Worm (Caenorhabditis elegans) whole organism, early embryonic: Measurements from ENCODE around the gene F54D5.4.

Experiments
- ceh-13 ChIP-seq: fragments of 200-800 bp; sonication (Bioruptor generic); optimal IDR thresholded peaks from 2 replicates; lab custom pipeline; 2018; ENCODE audit warnings: mild to moderate bottlenecking, missing genetic modification characterization, missing compliant biosample characterization
- ets-7 ChIP-seq: sonication (generic microtip); optimal IDR thresholded peaks from 2 replicates; lab custom pipeline; 2016; ENCODE audit warnings: missing genotype, missing genetic modification characterization, missing compliant biosample characterization
- tbx-11 ChIP-seq: fragments of 200-800 bp; sonication (Bioruptor generic); IDR thresholded peaks from 2 replicates; pipeline ENCODE4 v1.3.6; 2022; ENCODE audit warnings: missing genetic modification characterization, missing compliant biosample characterization
- tra-4 ChIP-seq: sonication (generic microtip); optimal IDR thresholded peaks from 2 replicates; lab custom pipeline; 2017; ENCODE audit warnings: missing genetic modification characterization, missing compliant biosample characterization

- TF ChIP-seq ceh-13 (GFP tag; lab: Kevin White, UChicago) (no peak), ets-7 (tag; lab: Kevin White, UChicago) (no peak), tbx-11 (GFP tag; lab: Robert Waterston, UW) (no peak), tra-4 (tag; lab: Kevin White, UChicago) (no peak)
These were observed 46.8 kb downstream of the F54D5.4 start for ce11 chrII:11616333-11616942.
